Fruit fly (Drosophila melanogaster) whole organism, adult: ENCODE data around the gene CG34328.

Experiments used
- CG11617 ChIP-seq: fragments of 200-800 bp; sonication (Bioruptor generic); optimal IDR thresholded peaks from 2 replicates; lab custom pipeline; 2017; ENCODE audit warnings: mild to moderate bottlenecking, missing biosample characterization, missing genetic modification reagents, missing genetic modification characterization
- CG1620 ChIP-seq: fragments of 200-800 bp; sonication (Bioruptor generic); optimal IDR thresholded peaks from 2 replicates; lab custom pipeline; 2016; ENCODE audit warnings: missing biosample characterization, missing genetic modification characterization
- CG33017 ChIP-seq: fragments of 200-800 bp; sonication (Bioruptor generic); optimal IDR thresholded peaks from 2 replicates; lab custom pipeline; 2018; ENCODE audit warnings: missing biosample characterization, mild to moderate bottlenecking, missing genetic modification characterization, moderate library complexity
- CG7101 ChIP-seq: fragments of 200-800 bp; sonication (Bioruptor generic); optimal IDR thresholded peaks from 2 replicates; lab custom pipeline; 2018; ENCODE audit warnings: missing biosample characterization, mild to moderate bottlenecking, missing genetic modification characterization, moderate library complexity
- Mnt ChIP-seq: fragments of 200-800 bp; sonication (Bioruptor generic); optimal IDR thresholded peaks from 2 replicates; lab custom pipeline; 2016; ENCODE audit warnings: missing biosample characterization, mild to moderate bottlenecking, missing genetic modification characterization
- bab1 ChIP-seq: fragments of 200-800 bp; sonication (Bioruptor generic); optimal IDR thresholded peaks from 3 replicates; lab custom pipeline; 2019; ENCODE audit warnings: missing biosample characterization, mild to moderate bottlenecking, missing genetic modification characterization, moderate library complexity
- cic ChIP-seq: fragments of 200-800 bp; sonication (Bioruptor generic); optimal IDR thresholded peaks from 2 replicates; lab custom pipeline; 2017; ENCODE audit warnings: missing biosample characterization, mild to moderate bottlenecking, missing genetic modification characterization, moderate library complexity

DNA sequence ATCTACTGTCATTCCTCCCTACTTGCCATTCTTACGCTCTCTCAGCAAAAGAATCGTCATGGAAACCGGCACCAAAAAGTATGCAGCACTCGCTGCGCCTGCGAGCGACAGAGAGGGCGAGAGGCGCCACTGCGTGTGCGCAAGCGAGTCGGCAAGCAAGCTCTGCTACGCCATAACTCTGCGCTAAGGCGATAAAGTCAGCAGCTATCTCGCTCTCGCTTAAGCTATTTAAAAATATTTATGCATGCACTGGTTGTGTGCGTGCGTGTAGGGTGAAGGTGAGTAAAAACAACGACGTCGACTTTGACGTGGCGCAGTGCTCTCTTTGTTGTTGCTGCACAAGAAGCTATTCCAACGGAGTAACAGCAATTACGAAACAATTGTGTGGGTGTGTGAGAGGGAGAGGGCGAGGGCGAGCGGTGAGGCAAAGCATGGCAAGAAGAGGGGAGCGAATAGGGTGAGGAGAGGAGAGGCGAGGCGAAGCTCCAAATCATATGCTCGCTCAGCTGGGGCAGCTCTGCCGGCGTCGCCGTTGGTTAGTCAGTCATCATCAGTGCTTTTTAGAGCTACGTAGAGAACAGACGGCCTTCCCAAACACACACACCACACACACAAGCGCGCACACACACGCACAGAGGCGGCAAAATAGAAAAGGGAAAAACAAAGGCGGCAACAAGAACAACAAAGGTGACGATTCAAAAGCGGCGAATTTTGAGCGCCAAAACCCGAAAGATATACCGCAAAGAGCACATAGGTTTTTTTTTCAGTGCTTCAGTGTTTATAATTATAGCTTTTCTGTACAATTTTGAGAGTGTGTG is 33.6 kb downstream of the CG34328 start, which contains the start of gene CrebB:
- TF ChIP-seq Mnt (GFP tag; lab: Kevin White, UChicago) (peak; percentile 57), bab1 (GFP tag; lab: Kevin White, UChicago) (peak; percentile 65), CG11617 (GFP tag; lab: Kevin White, UChicago) (peak; percentile 4), CG1620 (no peak), CG33017 (tag; lab: Kevin White, UChicago) (no peak), CG7101 (tag; lab: Kevin White, UChicago) (peak; percentile 15), cic (peak; percentile 81)
